Worm (Caenorhabditis elegans) whole organism, late embryonic: Measurements from ENCODE around the gene F26F2.11.

Experiments
- ceh-9 ChIP-seq: sonication (generic microtip); optimal IDR thresholded peaks from 2 replicates; lab custom pipeline; 2016; ENCODE audit warnings: mild to moderate bottlenecking, missing genetic modification characterization, inconsistent platforms, missing compliant biosample characterization
- elt-2 ChIP-seq: sonication (generic microtip); optimal IDR thresholded peaks from 2 replicates; lab custom pipeline; 2016; ENCODE audit warnings: missing genetic modification reagents, missing genetic modification characterization, missing compliant biosample characterization
- ets-4 ChIP-seq: sonication (generic microtip); optimal IDR thresholded peaks from 2 replicates; lab custom pipeline; 2016; ENCODE audit warnings: missing genetic modification characterization, missing compliant biosample characterization
- hlh-15 ChIP-seq: sonication (generic microtip); optimal IDR thresholded peaks from 2 replicates; lab custom pipeline; 2016; ENCODE audit warnings: missing genetic modification characterization, missing compliant biosample characterization
- hlh-6 ChIP-seq: sonication (generic microtip); optimal IDR thresholded peaks from 2 replicates; lab custom pipeline; 2016; ENCODE audit warnings: missing genotype, missing genetic modification characterization, missing compliant biosample characterization
- nfya-1 ChIP-seq: sonication (generic microtip); optimal IDR thresholded peaks from 2 replicates; lab custom pipeline; 2017; ENCODE audit warnings: missing genetic modification characterization, mild to moderate bottlenecking, missing compliant biosample characterization, antibody characterized with exemption, moderate library complexity
- npax-4 ChIP-seq: sonication (generic microtip); optimal IDR thresholded peaks from 2 replicates; lab custom pipeline; 2016; ENCODE audit warnings: missing genetic modification characterization, missing compliant biosample characterization
- sox-4 ChIP-seq: sonication (generic microtip); optimal IDR thresholded peaks from 2 replicates; lab custom pipeline; 2017; ENCODE audit warnings: mild to moderate bottlenecking, missing genetic modification characterization, inconsistent platforms, missing compliant biosample characterization
- unc-86 ChIP-seq: sonication (generic microtip); optimal IDR thresholded peaks from 2 replicates; lab custom pipeline; 2016; ENCODE audit warnings: missing genetic modification characterization, missing compliant biosample characterization

DNA sequence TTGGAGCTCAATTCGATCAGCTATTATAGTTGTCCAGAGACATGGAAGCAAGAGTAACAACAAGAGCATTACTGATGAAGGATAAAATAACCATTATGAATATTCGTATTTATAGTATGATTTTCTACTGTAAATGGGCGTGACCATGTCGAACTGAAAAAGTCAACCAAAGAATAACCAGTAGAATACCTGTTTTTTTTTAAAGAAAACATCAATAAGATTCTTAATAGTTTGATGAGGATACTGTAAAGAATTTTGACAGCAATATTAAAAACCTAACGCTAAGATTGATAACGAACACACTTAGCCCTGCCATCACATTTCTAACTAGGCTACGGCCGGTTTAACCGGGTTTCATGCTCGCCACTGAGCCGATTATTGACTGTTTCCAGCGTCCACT, 42.6 kb downstream of the F26F2.11 start, which contains the start of gene vmo-1:
- TF ChIP-seq ceh-9 (tag; lab: Kevin White, UChicago): no peak
- TF ChIP-seq ets-4 (tag; lab: Kevin White, UChicago): no peak
- TF ChIP-seq sox-4 (tag; lab: Kevin White, UChicago): no peak
- TF ChIP-seq hlh-6 (tag; lab: Kevin White, UChicago): no peak
- TF ChIP-seq unc-86 (tag; lab: Kevin White, UChicago): no peak
- no peak for TF ChIP-seq npax-4 (tag; lab: Kevin White, UChicago)
- TF ChIP-seq hlh-15 (tag; lab: Kevin White, UChicago): no peak
- no peak for TF ChIP-seq elt-2
- no peak for TF ChIP-seq nfya-1 (tag; lab: Kevin White, UChicago)
